Fruit fly (Drosophila melanogaster): ENCODE data around the gene CG5282.

The CG5282 gene

DNA sequence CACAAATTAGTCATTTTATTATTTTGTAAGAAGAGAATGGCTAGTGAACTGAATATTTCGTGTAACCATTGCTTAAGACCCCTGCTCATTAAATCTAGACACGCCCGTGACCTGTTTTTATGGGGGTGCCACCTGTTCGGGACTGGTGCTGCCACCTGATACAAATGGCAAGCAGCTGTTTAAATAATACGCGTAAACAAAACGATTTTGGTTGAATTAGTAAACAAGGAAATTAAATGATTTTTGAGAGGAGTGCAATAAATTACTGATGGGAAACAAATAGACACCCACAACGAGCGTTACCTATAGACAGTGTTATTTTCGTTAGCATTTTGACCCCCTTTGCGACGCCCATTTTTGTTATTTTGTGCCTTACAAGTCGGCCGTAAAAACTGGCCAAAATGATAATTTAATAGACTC, 48.9 kb upstream of the CG5282 start (continued):
- TF ChIP-seq dmrt11E (tag; optimal IDR thresholded peaks at IDR 0.05) = peak; percentile 52
- no peak for TF ChIP-seq CG34422 (GFP tag; IDR thresholded peaks at IDR 0.05)
- TF ChIP-seq Side (GFP tag; optimal IDR thresholded peaks at IDR 0.05) = peak; percentile 81
- TF ChIP-seq mam (GFP tag; optimal IDR thresholded peaks at IDR 0.05) = peak; percentile 95
- peak; percentile 88 for TF ChIP-seq CG10654 (GFP tag; optimal IDR thresholded peaks at IDR 0.05)
- peak; percentile 38 for TF ChIP-seq Lhr (GFP tag; optimal IDR thresholded peaks at IDR 0.05)
- TF ChIP-seq CG17359 (tag; optimal IDR thresholded peaks at IDR 0.05) = peak; percentile 85
- TF ChIP-seq CG33213 (GFP tag; optimal IDR thresholded peaks at IDR 0.05) = peak; percentile 82
- peak; percentile 85 for TF ChIP-seq CG1647 (GFP tag; optimal IDR thresholded peaks at IDR 0.05)
- TF ChIP-seq B-H1 (GFP tag; IDR thresholded peaks at IDR 0.05) = no peak
- TF ChIP-seq CG11247 (GFP tag; IDR thresholded peaks at IDR 0.05) = no peak
- TF ChIP-seq Usf (GFP tag; optimal IDR thresholded peaks at IDR 0.05) = peak; percentile 47
- TF ChIP-seq HHEX (GFP tag; optimal IDR thresholded peaks at IDR 0.05) = peak; percentile 86
- no peak for TF ChIP-seq E2f1 (GFP tag; IDR thresholded peaks at IDR 0.05)
- TF ChIP-seq CG1233 (GFP tag; optimal IDR thresholded peaks at IDR 0.05) = peak; percentile 84
- peak; percentile 88 for TF ChIP-seq CG4424 (GFP tag; optimal IDR thresholded peaks at IDR 0.05)
- no peak for TF ChIP-seq rib (GFP tag; IDR thresholded peaks at IDR 0.05)
- no peak for TF ChIP-seq Gsc (GFP tag; IDR thresholded peaks at IDR 0.05)
- TF ChIP-seq croc (GFP tag; conservative IDR thresholded peaks at IDR 0.05) = peak; percentile 58
- TF ChIP-seq Sox102F (GFP tag; optimal IDR thresholded peaks at IDR 0.05) = peak; percentile 83
- TF ChIP-seq Scr (GFP tag; IDR thresholded peaks at IDR 0.05; ENCODE audit: partially characterized antibody) = no peak
- no peak for TF ChIP-seq usp (GFP tag; optimal IDR thresholded peaks at IDR 0.05)
- TF ChIP-seq corto (GFP tag; optimal IDR thresholded peaks at IDR 0.05) = peak; percentile 65
- TF ChIP-seq oc (tag; optimal IDR thresholded peaks at IDR 0.05) = peak; percentile 75
- TF ChIP-seq Oli (tag; optimal IDR thresholded peaks at IDR 0.05) = peak; percentile 66
- TF ChIP-seq CG15479 (GFP tag; optimal IDR thresholded peaks at IDR 0.05) = no peak
- peak; percentile 29 for TF ChIP-seq disco-r (GFP tag; optimal IDR thresholded peaks at IDR 0.05)
- TF ChIP-seq gfzf (GFP tag; optimal IDR thresholded peaks at IDR 0.05) = peak; percentile 19
- peak; percentile 66 for TF ChIP-seq NK7.1 (GFP tag; optimal IDR thresholded peaks at IDR 0.05)
- no peak for TF ChIP-seq CG32532 (GFP tag; IDR thresholded peaks at IDR 0.05)
- peak; percentile 88 for TF ChIP-seq CG11504 (tag; optimal IDR thresholded peaks at IDR 0.05)
- no peak for TF ChIP-seq Lim3 (GFP tag; IDR thresholded peaks at IDR 0.05)
- TF ChIP-seq bsh (GFP tag; optimal IDR thresholded peaks at IDR 0.05) = peak in 1 of 2 experiments; percentile 79
- TF ChIP-seq CG4328 (GFP tag; optimal IDR thresholded peaks at IDR 0.05) = peak; percentile 78
- TF ChIP-seq eyg (GFP tag; optimal IDR thresholded peaks at IDR 0.05) = peak; percentile 66
- no peak for TF ChIP-seq CG43689 (GFP tag; IDR thresholded peaks at IDR 0.05)
- TF ChIP-seq CG7839 (tag; optimal IDR thresholded peaks at IDR 0.05) = peak; percentile 85
- TF ChIP-seq CG1792 (GFP tag; optimal IDR thresholded peaks at IDR 0.05) = peak; percentile 75
- peak; percentile 37 for TF ChIP-seq MESR4 (GFP tag; optimal IDR thresholded peaks at IDR 0.05)
- peak; percentile 83 for TF ChIP-seq Mad (GFP tag; optimal IDR thresholded peaks at IDR 0.05)
- peak; percentile 88 for TF ChIP-seq fu2 (GFP tag; optimal IDR thresholded peaks at IDR 0.05)
- TF ChIP-seq CG7745 (tag; optimal IDR thresholded peaks at IDR 0.05) = no peak
- TF ChIP-seq HLH3B (GFP tag; IDR thresholded peaks at IDR 0.05) = no peak
- no peak for TF ChIP-seq ken (GFP tag; IDR thresholded peaks at IDR 0.05)
- TF ChIP-seq sqz (GFP tag; optimal IDR thresholded peaks at IDR 0.05) = peak; percentile 84
- no peak for TF ChIP-seq stc (GFP tag; IDR thresholded peaks at IDR 0.05)
- peak; percentile 96 for TF ChIP-seq Gug (GFP tag; IDR thresholded peaks at IDR 0.05)
- no peak for TF ChIP-seq dimm (GFP tag; IDR thresholded peaks at IDR 0.05)
- peak; percentile 60 for TF ChIP-seq pfk (GFP tag; optimal IDR thresholded peaks at IDR 0.05)
- no peak for TF ChIP-seq sob (GFP tag; IDR thresholded peaks at IDR 0.05)
- TF ChIP-seq CG12659 (GFP tag; optimal IDR thresholded peaks at IDR 0.05) = peak; percentile 92
- TF ChIP-seq NFAT (GFP tag; IDR thresholded peaks at IDR 0.05) = no peak

Measured in whole organism, embryonic.